Worm (Caenorhabditis elegans) whole organism, L4 larva: ENCODE measurements around the gene atf-4.

Experiments used
- D1046.2 ChIP-seq: fragments of 200-800 bp; sonication (Bioruptor generic); IDR thresholded peaks from 2 replicates; pipeline ENCODE4 v1.3.6; 2022; ENCODE audit warnings: missing genetic modification characterization, missing compliant biosample characterization
- F10B5.3 ChIP-seq: sonication (generic microtip); optimal IDR thresholded peaks from 2 replicates; lab custom pipeline; 2016; ENCODE audit warnings: mild to moderate bottlenecking, missing genetic modification characterization, missing compliant biosample characterization
- F44E2.7 ChIP-seq: fragments of 200-800 bp; sonication (Bioruptor generic); IDR thresholded peaks from 2 replicates; pipeline ENCODE4 v2.1.2; 2022; ENCODE audit warnings: missing genetic modification characterization, missing compliant biosample characterization
- F49E8.2 ChIP-seq: sonication (generic microtip); optimal IDR thresholded peaks from 2 replicates; lab custom pipeline; 2016; ENCODE audit warnings: missing compliant biosample characterization, mild to moderate bottlenecking, missing genetic modification characterization, borderline replicate concordance
- T26A8.4 ChIP-seq: fragments of 200-800 bp; sonication (Bioruptor generic); IDR thresholded peaks from 2 replicates; pipeline ENCODE4 v1.3.6; 2022; ENCODE audit warnings: missing genetic modification characterization, missing compliant biosample characterization
- aha-1 ChIP-seq: fragments of 150-350 bp; peaks from one replicate; lab custom pipeline; 2014; ENCODE audit warnings: missing biosample characterization, missing genetic modification characterization
- ama-1 ChIP-seq: fragments of 150-350 bp; optimal IDR thresholded peaks from 2 replicates; lab custom pipeline; 2014; ENCODE audit warnings: inconsistent platforms, mixed read lengths
- arid-1 ChIP-seq: fragments of 200-800 bp; sonication (Bioruptor generic); conservative IDR thresholded peaks from 2 replicates; pipeline ENCODE4 v1.3.6; 2022; ENCODE audit warnings: missing genetic modification reagents, missing genetic modification characterization, missing compliant biosample characterization
- ceh-20 ChIP-seq: fragments of 200-800 bp; sonication (Bioruptor generic); IDR thresholded peaks from 2 replicates; pipeline ENCODE4 v1.3.6; 2022; ENCODE audit warnings: missing genetic modification reagents, missing genetic modification characterization, missing compliant biosample characterization
- ceh-32 ChIP-seq: sonication (generic microtip); optimal IDR thresholded peaks from 2 replicates; lab custom pipeline; 2016; ENCODE audit warnings: mild to moderate bottlenecking, missing genetic modification characterization, missing compliant biosample characterization; ENCODE audit not compliant: poor library complexity
- ceh-44 ChIP-seq: fragments of 200-800 bp; sonication (Bioruptor generic); IDR thresholded peaks from 2 replicates; pipeline ENCODE4 v1.3.6; 2022; ENCODE audit warnings: missing genetic modification reagents, missing genetic modification characterization, missing compliant biosample characterization
- daf-12 ChIP-seq: fragments of 150-350 bp; optimal IDR thresholded peaks from 2 replicates; lab custom pipeline; 2014; ENCODE audit warnings: missing biosample characterization, missing genetic modification reagents, missing genetic modification characterization
- daf-16 ChIP-seq, 3 experiments: sonication (generic microtip); optimal IDR thresholded peaks; 2 replicates each; lab custom pipeline; 2016 to 2017; ENCODE audit warnings: missing genetic modification characterization in 3 of 3, missing genetic modification reagents in 3 of 3, mild to moderate bottlenecking in 2 of 3, missing compliant biosample characterization in 2 of 3, missing biosample characterization in 1 of 3, moderate library complexity in 1 of 3
- dmd-6 ChIP-seq: fragments of 200-800 bp; sonication (Bioruptor generic); IDR thresholded peaks from 2 replicates; pipeline ENCODE4 v1.3.6; 2022; ENCODE audit warnings: missing genetic modification reagents, missing genetic modification characterization, missing compliant biosample characterization
- dmd-8 ChIP-seq: fragments of 200-800 bp; sonication (Bioruptor generic); IDR thresholded peaks from 2 replicates; pipeline ENCODE4 v1.3.6; 2022; ENCODE audit warnings: missing genetic modification characterization, missing compliant biosample characterization
- dpl-1 ChIP-seq: fragments of 150-350 bp; optimal IDR thresholded peaks from 2 replicates; lab custom pipeline; 2014; ENCODE audit warnings: missing biosample characterization, missing genetic modification reagents, missing genetic modification characterization
- dve-1 ChIP-seq: sonication (generic microtip); optimal IDR thresholded peaks from 2 replicates; lab custom pipeline; 2017; ENCODE audit warnings: antibody characterized with exemption, mild to moderate bottlenecking, missing genetic modification characterization, missing compliant biosample characterization; ENCODE audit not compliant: insufficient read depth
- hlh-11 ChIP-seq: fragments of 200-800 bp; sonication (Bioruptor generic); optimal IDR thresholded peaks from 2 replicates; lab custom pipeline; 2018; ENCODE audit warnings: mild to moderate bottlenecking, missing genetic modification characterization, missing compliant biosample characterization
- hlh-30 ChIP-seq: sonication (generic microtip); optimal IDR thresholded peaks from 2 replicates; lab custom pipeline; 2017; ENCODE audit warnings: antibody characterized with exemption, mild to moderate bottlenecking, missing genetic modification characterization, missing compliant biosample characterization; ENCODE audit not compliant: insufficient read depth
- jun-1 ChIP-seq: fragments of 150-350 bp; optimal IDR thresholded peaks from 2 replicates; lab custom pipeline; 2014; ENCODE audit warnings: missing biosample characterization, missing genetic modification reagents, missing genetic modification characterization
- lim-7 ChIP-seq: fragments of 200-800 bp; sonication (Bioruptor generic); IDR thresholded peaks from 2 replicates; pipeline ENCODE4 v1.3.6; 2022; ENCODE audit warnings: missing genetic modification characterization, missing compliant biosample characterization
- lin-1 ChIP-seq: fragments of 200-800 bp; sonication (Bioruptor generic); IDR thresholded peaks from 2 replicates; pipeline ENCODE4 v1.3.6; 2022; ENCODE audit warnings: missing genetic modification reagents, missing genetic modification characterization, missing compliant biosample characterization
- lin-29 ChIP-seq: fragments of 200-800 bp; sonication (Bioruptor generic); IDR thresholded peaks from 2 replicates; pipeline ENCODE4 v1.3.6; 2022; ENCODE audit warnings: missing genetic modification reagents, missing genetic modification characterization, missing compliant biosample characterization
- lsy-2 ChIP-seq, 2 experiments: fragments of 150-350 bp in 1 of 2; sonication (generic microtip) in 1 of 2; optimal IDR thresholded peaks; 2 replicates each; lab custom pipeline; 2014 to 2017; ENCODE audit warnings: missing biosample characterization in 2 of 2, missing genetic modification characterization in 2 of 2
- madf-5 ChIP-seq, 2 experiments: fragments of 200-800 bp; sonication (Bioruptor generic); IDR thresholded peaks; 2 replicates each; pipeline ENCODE4 v1.3.6; 2022; ENCODE audit warnings: missing compliant biosample characterization in 2 of 2, missing genetic modification characterization in 2 of 2
- mdl-1 ChIP-seq, 2 experiments: fragments of 150-350 bp in 1 of 2; sonication (generic microtip) in 1 of 2; optimal IDR thresholded peaks; 2 replicates each; lab custom pipeline; 2014 to 2017; ENCODE audit warnings: missing biosample characterization in 2 of 2, missing genetic modification characterization in 2 of 2
- mep-1 ChIP-seq: fragments of 150-350 bp; sonication (generic microtip); optimal IDR thresholded peaks from 3 replicates; lab custom pipeline; 2014; ENCODE audit warnings: missing biosample characterization, missing genetic modification characterization
- mes-2 ChIP-seq: sonication (generic microtip); optimal IDR thresholded peaks from 2 replicates; lab custom pipeline; 2016; ENCODE audit warnings: missing genotype, mild to moderate bottlenecking, missing genetic modification characterization, missing compliant biosample characterization; ENCODE audit not compliant: poor library complexity, severe bottlenecking
- nhr-111 ChIP-seq: fragments of 200-800 bp; sonication (Bioruptor generic); optimal IDR thresholded peaks from 2 replicates; lab custom pipeline; 2018; ENCODE audit warnings: mild to moderate bottlenecking, missing genetic modification characterization, missing compliant biosample characterization
- nhr-237 ChIP-seq: sonication (generic microtip); optimal IDR thresholded peaks from 2 replicates; lab custom pipeline; 2017; ENCODE audit warnings: missing biosample characterization, missing genetic modification characterization
- nhr-28 ChIP-seq: fragments of 150-350 bp; optimal IDR thresholded peaks from 2 replicates; lab custom pipeline; 2014; ENCODE audit warnings: missing biosample characterization, missing genetic modification characterization
- nhr-41 ChIP-seq: fragments of 200-800 bp; sonication (Bioruptor generic); IDR thresholded peaks from 2 replicates; pipeline ENCODE4 v1.3.6; 2022; ENCODE audit warnings: missing genetic modification reagents, missing genetic modification characterization, missing compliant biosample characterization
- nhr-77 ChIP-seq: fragments of 150-350 bp; optimal IDR thresholded peaks from 2 replicates; lab custom pipeline; 2014; ENCODE audit warnings: missing biosample characterization, missing genetic modification characterization
- pha-4 ChIP-seq, 2 experiments: fragments of 150-350 bp in 1 of 2; fragments of 200-800 bp in 1 of 2; sonication (Bioruptor generic) in 1 of 2; IDR thresholded peaks in 1 of 2; optimal IDR thresholded peaks in 1 of 2; 2 replicates each; pipeline versions ENCODE4 v1.3.6 to Lab custom; 2014 to 2022; ENCODE audit warnings: missing genetic modification characterization in 2 of 2, missing genetic modification reagents in 2 of 2, missing biosample characterization in 1 of 2, missing compliant biosample characterization in 1 of 2
- php-3 ChIP-seq: fragments of 200-800 bp; sonication (Bioruptor generic); IDR thresholded peaks from 2 replicates; pipeline ENCODE4 v1.3.6; 2022; ENCODE audit warnings: missing genetic modification reagents, missing genetic modification characterization, missing compliant biosample characterization
- pqm-1 ChIP-seq: sonication (generic microtip); optimal IDR thresholded peaks from 2 replicates; lab custom pipeline; 2017; ENCODE audit warnings: missing biosample characterization, missing genetic modification characterization
- rbr-2 ChIP-seq: sonication (generic microtip); optimal IDR thresholded peaks from 2 replicates; lab custom pipeline; 2016; ENCODE audit warnings: missing genotype, missing genetic modification characterization, missing compliant biosample characterization
- tag-97 ChIP-seq: fragments of 200-800 bp; sonication (Bioruptor generic); IDR thresholded peaks from 2 replicates; pipeline ENCODE4 v1.3.6; 2022; ENCODE audit warnings: missing genetic modification characterization, missing compliant biosample characterization
- tra-1 ChIP-seq: fragments of 200-800 bp; sonication (Bioruptor generic); IDR thresholded peaks from 2 replicates; pipeline ENCODE4 v1.3.6; 2022; ENCODE audit warnings: missing genetic modification reagents, missing genetic modification characterization, missing compliant biosample characterization
- unc-130 ChIP-seq: sonication (generic microtip); optimal IDR thresholded peaks from 2 replicates; lab custom pipeline; 2016; ENCODE audit warnings: missing genetic modification reagents, missing genetic modification characterization, missing compliant biosample characterization
- unc-39 ChIP-seq: sonication (generic microtip); optimal IDR thresholded peaks from 2 replicates; lab custom pipeline; 2017; ENCODE audit warnings: missing biosample characterization, missing genetic modification characterization
- unc-62 ChIP-seq, 3 experiments: fragments of 150-350 bp in 1 of 3; sonication (generic microtip); optimal IDR thresholded peaks in 2 of 3; peaks in 1 of 3; 1 replicate in 1 of 3; 2 replicates in 2 of 3; lab custom pipeline; 2014 to 2017; ENCODE audit warnings: missing biosample characterization in 3 of 3, missing genetic modification characterization in 3 of 3, missing genetic modification reagents in 3 of 3, missing genotype in 1 of 3
- zfp-3 ChIP-seq: fragments of 200-800 bp; sonication (Bioruptor generic); conservative IDR thresholded peaks from 2 replicates; pipeline ENCODE4 v1.3.6; 2022; ENCODE audit warnings: missing genetic modification reagents, missing genetic modification characterization, missing compliant biosample characterization

The atf-4 gene

DNA sequence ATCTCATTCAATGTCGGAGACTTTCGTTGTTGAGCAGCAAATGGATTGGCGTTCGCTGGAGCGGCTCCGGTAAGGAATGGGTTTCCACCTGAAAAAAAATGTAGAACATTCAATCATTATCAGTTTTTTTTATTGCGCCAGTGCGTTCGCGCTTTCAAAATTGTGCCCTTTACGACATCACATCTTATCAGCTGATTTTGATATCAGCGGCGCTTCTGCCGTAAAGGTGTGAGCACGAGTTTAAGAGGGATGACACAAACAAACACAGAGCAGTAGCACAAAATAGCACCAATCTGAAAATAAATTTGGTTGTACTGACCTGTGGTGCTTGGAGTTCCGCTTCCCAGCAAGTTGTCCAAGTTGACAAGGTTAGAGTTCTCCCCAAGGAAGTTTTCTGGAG, 6.1 kb upstream of the atf-4 start:
- TF ChIP-seq mes-2 (tag; lab: Kevin White, UChicago) (no peak), dpl-1 (GFP tag; lab: Kevin White, UChicago) (no peak), F10B5.3 (tag; lab: Kevin White, UChicago) (no peak), ceh-32 (tag; lab: Kevin White, UChicago) (no peak), tag-97 (GFP tag; lab: Robert Waterston, UW) (no peak), arid-1 (GFP tag; lab: Robert Waterston, UW) (no peak), mep-1 (tag; lab: Kevin White, UChicago) (peak; percentile 6), nhr-77 (peak; percentile 60), php-3 (peak; percentile 90), hlh-11 (peak; percentile 81), pqm-1 (tag; lab: Kevin White, UChicago) (peak; percentile 89), ceh-44 (GFP tag; lab: Robert Waterston, UW) (no peak), daf-16 (GFP tag; optimal IDR thresholded peaks at IDR 0.05; lab: Kevin White, UChicago) (no peak), daf-16 (tag; optimal IDR thresholded peaks at IDR 0.05; lab: Kevin White, UChicago) (peak; percentile 81), lsy-2 (tag; optimal IDR thresholded peaks at IDR 0.05; lab: Kevin White, UChicago) (no peak), nhr-111 (no peak), F49E8.2 (no peak), jun-1 (tag; lab: Kevin White, UChicago) (no peak), dve-1 (tag; lab: Kevin White, UChicago) (peak; percentile 67), nhr-237 (tag; lab: Kevin White, UChicago) (no peak), unc-39 (tag; lab: Kevin White, UChicago) (no peak), rbr-2 (tag; lab: Kevin White, UChicago) (no peak), lim-7 (no peak), dmd-8 (GFP tag; lab: Robert Waterston, UW) (no peak), ama-1 (lab: Kevin White, UChicago) (peak; percentile 19), pha-4 (GFP tag; IDR thresholded peaks at IDR 0.05; lab: Robert Waterston, UW) (peak; percentile 22; the same call in 1 of the 2 replicates), pha-4 (tag; optimal IDR thresholded peaks at IDR 0.05; lab: Kevin White, UChicago) (no peak), nhr-41 (GFP tag; lab: Robert Waterston, UW) (no peak), unc-62 (GFP tag; optimal IDR thresholded peaks at IDR 0.05 in 1 of 2; lab: Kevin White, UChicago) (no peak), unc-62 (tag; optimal IDR thresholded peaks at IDR 0.05; lab: Kevin White, UChicago) (no peak), dmd-6 (GFP tag; lab: Robert Waterston, UW) (peak; percentile 81), madf-5 (GFP tag; IDR thresholded peaks at IDR 0.05; lab: Robert Waterston, UW) (no peak), ceh-20 (no peak), zfp-3 (GFP tag; lab: Robert Waterston, UW) (no peak), aha-1 (no peak), D1046.2 (GFP tag; lab: Robert Waterston, UW) (no peak), unc-130 (GFP tag; lab: Kevin White, UChicago) (no peak), lin-29 (no peak), F44E2.7 (GFP tag; lab: Robert Waterston, UW) (no peak), daf-12 (tag; lab: Kevin White, UChicago) (no peak), T26A8.4 (GFP tag; lab: Robert Waterston, UW) (no peak), lin-1 (GFP tag; lab: Robert Waterston, UW) (peak; percentile 51; the same call in 1 of the 2 replicates), tra-1 (0 out of 2 replicates have a peak, but pooled peaks have one; percentile 64), hlh-30 (tag; lab: Kevin White, UChicago) (peak; percentile 73), mdl-1 (tag; optimal IDR thresholded peaks at IDR 0.05; lab: Kevin White, UChicago) (peak in 1 of 2 experiments; percentile 45), nhr-28 (tag; lab: Kevin White, UChicago) (peak; percentile 83)
